Worm (Caenorhabditis elegans) whole organism, L3 larva: ENCODE results near the gene Y32G9A.12.

Source experiments
- elt-1 ChIP-seq: fragments of 150-350 bp; optimal IDR thresholded peaks from 2 replicates; lab custom pipeline; 2014; ENCODE audit warnings: missing biosample characterization, missing genetic modification characterization
- elt-2 ChIP-seq: sonication (generic microtip); optimal IDR thresholded peaks from 2 replicates; lab custom pipeline; 2016; ENCODE audit warnings: missing genetic modification reagents, mild to moderate bottlenecking, missing genetic modification characterization, missing compliant biosample characterization
- eor-1 ChIP-seq, 2 experiments: fragments of 150-350 bp; optimal IDR thresholded peaks; 2 replicates each; lab custom pipeline; 2014 to 2018; ENCODE audit warnings: missing biosample characterization in 2 of 2, missing genetic modification characterization in 2 of 2
- hmg-11 ChIP-seq: sonication (generic microtip); optimal IDR thresholded peaks from 2 replicates; lab custom pipeline; 2016; ENCODE audit warnings: missing genetic modification characterization, missing compliant biosample characterization
- lin-15B ChIP-seq: fragments of 150-350 bp; optimal IDR thresholded peaks from 2 replicates; lab custom pipeline; 2014; ENCODE audit warnings: missing biosample characterization, missing genetic modification characterization

ce11 chrV:1895483-1895882 is 24.5 kb downstream of the Y32G9A.12 start, which contains the start of gene nphp-2:
- no peak for TF ChIP-seq elt-2 (tag; lab: Kevin White, UChicago)
- no peak for TF ChIP-seq eor-1 (tag; optimal IDR thresholded peaks at IDR 0.05; lab: Kevin White, UChicago)
- no peak for TF ChIP-seq elt-1
- TF ChIP-seq lin-15B (tag; lab: Kevin White, UChicago): no peak
- TF ChIP-seq hmg-11 (tag; lab: Kevin White, UChicago): no peak
